Worm (Caenorhabditis elegans): ENCODE data around the gene srw-32.

DNA sequence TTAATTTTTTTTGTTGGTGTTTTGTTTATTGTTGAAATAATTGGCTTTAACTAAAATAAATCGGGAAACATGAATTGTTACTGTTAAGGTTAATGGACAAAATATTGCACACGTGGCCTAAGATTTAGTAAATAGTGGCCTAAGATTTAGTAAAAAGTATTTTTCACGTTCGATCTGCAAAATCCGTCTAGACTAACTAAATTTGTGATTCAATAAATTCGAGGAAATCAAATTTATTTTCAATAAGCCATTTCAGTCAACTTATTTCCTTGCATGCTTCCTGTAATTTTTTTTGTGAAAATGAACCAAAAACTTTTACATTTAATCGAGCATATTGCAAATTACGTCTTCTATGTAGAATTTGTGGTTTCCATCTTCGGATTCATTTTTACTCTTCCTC is 41.8 kb upstream of the srw-32 start, which contains the start of gene srw-72:
- TF ChIP-seq ceh-13 (GFP tag; optimal IDR thresholded peaks at IDR 0.05) (no peak), hmbx-1 (tag; optimal IDR thresholded peaks at IDR 0.05) (no peak), pes-1 (GFP tag; IDR thresholded peaks at IDR 0.05) (no peak), F13C5.2 (tag; optimal IDR thresholded peaks at IDR 0.05) (no peak), tbx-11 (GFP tag; IDR thresholded peaks at IDR 0.05) (no peak), ama-1 (optimal IDR thresholded peaks at IDR 0.05) (no peak), aly-1 (tag; optimal IDR thresholded peaks at IDR 0.05) (no peak), sea-1 (GFP tag; conservative IDR thresholded peaks at IDR 0.05) (no peak), tbx-37 (GFP tag; conservative IDR thresholded peaks at IDR 0.05) (no peak), tra-4 (tag; optimal IDR thresholded peaks at IDR 0.05) (no peak), scrt-1 (GFP tag; IDR thresholded peaks at IDR 0.05) (no peak)

All from whole organism, early embryonic.